Worm (Caenorhabditis elegans) whole organism, L4 larva: ENCODE results near the gene C46A5.4.

Source experiments
- F37D6.2 ChIP-seq: sonication (generic microtip); optimal IDR thresholded peaks from 2 replicates; lab custom pipeline; 2016; ENCODE audit warnings: mild to moderate bottlenecking, missing genetic modification characterization, missing compliant biosample characterization
- F44E2.7 ChIP-seq: fragments of 200-800 bp; sonication (Bioruptor generic); IDR thresholded peaks from 2 replicates; pipeline ENCODE4 v2.1.2; 2022; ENCODE audit warnings: missing genetic modification characterization, missing compliant biosample characterization
- F49E8.2 ChIP-seq: sonication (generic microtip); optimal IDR thresholded peaks from 2 replicates; lab custom pipeline; 2016; ENCODE audit warnings: missing compliant biosample characterization, mild to moderate bottlenecking, missing genetic modification characterization, borderline replicate concordance
- Y48G9A.11 ChIP-seq: fragments of 200-800 bp; sonication (Bioruptor generic); IDR thresholded peaks from 2 replicates; pipeline ENCODE4 v1.3.6; 2022; ENCODE audit warnings: missing genetic modification reagents, missing genetic modification characterization, missing compliant biosample characterization
- Y5F2A.4 ChIP-seq: fragments of 200-800 bp; sonication (Bioruptor generic); optimal IDR thresholded peaks from 2 replicates; lab custom pipeline; 2018; ENCODE audit warnings: mild to moderate bottlenecking, missing genetic modification characterization, missing compliant biosample characterization
- aha-1 ChIP-seq: fragments of 150-350 bp; peaks from one replicate; lab custom pipeline; 2014; ENCODE audit warnings: missing biosample characterization, missing genetic modification characterization
- aly-2 ChIP-seq: sonication (generic microtip); optimal IDR thresholded peaks from 2 replicates; lab custom pipeline; 2018; ENCODE audit warnings: missing biosample characterization, missing genetic modification characterization
- ama-1 ChIP-seq: fragments of 150-350 bp; optimal IDR thresholded peaks from 2 replicates; lab custom pipeline; 2014; ENCODE audit warnings: inconsistent platforms, mixed read lengths
- attf-4 ChIP-seq: sonication (generic microtip); optimal IDR thresholded peaks from 3 replicates; lab custom pipeline; 2017; ENCODE audit warnings: missing biosample characterization, missing genetic modification characterization
- ceh-28 ChIP-seq: fragments of 150-350 bp; optimal IDR thresholded peaks from 2 replicates; lab custom pipeline; 2014; ENCODE audit warnings: missing biosample characterization, missing genetic modification reagents, missing genetic modification characterization
- cey-2 ChIP-seq: sonication (generic microtip); optimal IDR thresholded peaks from 3 replicates; lab custom pipeline; 2017; ENCODE audit warnings: missing genetic modification characterization, mild to moderate bottlenecking, missing compliant biosample characterization, antibody characterized with exemption, borderline replicate concordance; ENCODE audit not compliant: insufficient read depth
- ctbp-1 ChIP-seq: fragments of 200-800 bp; sonication (Bioruptor generic); IDR thresholded peaks from 2 replicates; pipeline ENCODE4 v1.3.6; 2022; ENCODE audit warnings: missing genetic modification reagents, missing genetic modification characterization, missing compliant biosample characterization
- daf-16 ChIP-seq, 3 experiments: sonication (generic microtip); optimal IDR thresholded peaks; 2 replicates each; lab custom pipeline; 2016 to 2017; ENCODE audit warnings: missing genetic modification characterization in 3 of 3, missing genetic modification reagents in 3 of 3, mild to moderate bottlenecking in 2 of 3, missing compliant biosample characterization in 2 of 3, missing biosample characterization in 1 of 3, moderate library complexity in 1 of 3
- daf-8 ChIP-seq: fragments of 200-800 bp; sonication (Bioruptor generic); IDR thresholded peaks from 2 replicates; pipeline ENCODE4 v1.3.6; 2022; ENCODE audit warnings: missing genetic modification characterization, missing compliant biosample characterization
- dmd-6 ChIP-seq: fragments of 200-800 bp; sonication (Bioruptor generic); IDR thresholded peaks from 2 replicates; pipeline ENCODE4 v1.3.6; 2022; ENCODE audit warnings: missing genetic modification reagents, missing genetic modification characterization, missing compliant biosample characterization
- dpl-1 ChIP-seq: fragments of 150-350 bp; optimal IDR thresholded peaks from 2 replicates; lab custom pipeline; 2014; ENCODE audit warnings: missing biosample characterization, missing genetic modification reagents, missing genetic modification characterization
- duxl-1 ChIP-seq: sonication (generic microtip); optimal IDR thresholded peaks from 2 replicates; lab custom pipeline; 2016; ENCODE audit warnings: mild to moderate bottlenecking, missing genetic modification characterization, moderate library complexity, missing compliant biosample characterization; ENCODE audit not compliant: poor library complexity
- egl-43 ChIP-seq: fragments of 200-800 bp; sonication (Bioruptor generic); IDR thresholded peaks from 2 replicates; pipeline ENCODE4 v1.3.6; 2022; ENCODE audit warnings: missing genetic modification reagents, missing genetic modification characterization, missing compliant biosample characterization
- fkh-10 ChIP-seq: fragments of 150-350 bp; optimal IDR thresholded peaks from 2 replicates; lab custom pipeline; 2014; ENCODE audit warnings: missing biosample characterization, missing genetic modification reagents, missing genetic modification characterization
- gei-8 ChIP-seq: fragments of 200-800 bp; sonication (Bioruptor generic); optimal IDR thresholded peaks from 2 replicates; lab custom pipeline; 2018; ENCODE audit warnings: mild to moderate bottlenecking, missing genetic modification characterization, missing compliant biosample characterization
- hif-1 ChIP-seq, 2 experiments: sonication (generic microtip); optimal IDR thresholded peaks; 2 replicates each; lab custom pipeline; 2016 to 2017; ENCODE audit warnings: missing compliant biosample characterization in 2 of 2, missing genetic modification characterization in 2 of 2, missing genetic modification reagents in 2 of 2, missing genotype in 2 of 2, mild to moderate bottlenecking in 1 of 2
- hlh-11 ChIP-seq: fragments of 200-800 bp; sonication (Bioruptor generic); optimal IDR thresholded peaks from 2 replicates; lab custom pipeline; 2018; ENCODE audit warnings: mild to moderate bottlenecking, missing genetic modification characterization, missing compliant biosample characterization
- jun-1 ChIP-seq: fragments of 150-350 bp; optimal IDR thresholded peaks from 2 replicates; lab custom pipeline; 2014; ENCODE audit warnings: missing biosample characterization, missing genetic modification reagents, missing genetic modification characterization
- lim-7 ChIP-seq: fragments of 200-800 bp; sonication (Bioruptor generic); IDR thresholded peaks from 2 replicates; pipeline ENCODE4 v1.3.6; 2022; ENCODE audit warnings: missing genetic modification characterization, missing compliant biosample characterization
- madf-5 ChIP-seq, 2 experiments: fragments of 200-800 bp; sonication (Bioruptor generic); IDR thresholded peaks; 2 replicates each; pipeline ENCODE4 v1.3.6; 2022; ENCODE audit warnings: missing compliant biosample characterization in 2 of 2, missing genetic modification characterization in 2 of 2
- mdl-1 ChIP-seq, 2 experiments: fragments of 150-350 bp in 1 of 2; sonication (generic microtip) in 1 of 2; optimal IDR thresholded peaks; 2 replicates each; lab custom pipeline; 2014 to 2017; ENCODE audit warnings: missing biosample characterization in 2 of 2, missing genetic modification characterization in 2 of 2
- mdt-29 ChIP-seq: fragments of 200-800 bp; sonication (Bioruptor generic); IDR thresholded peaks from 2 replicates; pipeline ENCODE4 v1.3.6; 2022; ENCODE audit warnings: missing genetic modification reagents, missing genetic modification characterization, missing compliant biosample characterization
- mxl-3 ChIP-seq: fragments of 200-800 bp; sonication (Bioruptor generic); optimal IDR thresholded peaks from 2 replicates; lab custom pipeline; 2018; ENCODE audit warnings: mild to moderate bottlenecking, missing genetic modification characterization, missing compliant biosample characterization
- nhr-111 ChIP-seq: fragments of 200-800 bp; sonication (Bioruptor generic); optimal IDR thresholded peaks from 2 replicates; lab custom pipeline; 2018; ENCODE audit warnings: mild to moderate bottlenecking, missing genetic modification characterization, missing compliant biosample characterization
- nhr-28 ChIP-seq: fragments of 150-350 bp; optimal IDR thresholded peaks from 2 replicates; lab custom pipeline; 2014; ENCODE audit warnings: missing biosample characterization, missing genetic modification characterization
- nhr-42 ChIP-seq: fragments of 200-800 bp; sonication (Bioruptor generic); IDR thresholded peaks from 2 replicates; pipeline ENCODE4 v1.3.6; 2022; ENCODE audit warnings: missing genetic modification characterization, missing compliant biosample characterization
- nhr-48 ChIP-seq: sonication (generic microtip); optimal IDR thresholded peaks from 2 replicates; lab custom pipeline; 2016; ENCODE audit warnings: mild to moderate bottlenecking, missing genetic modification characterization, missing compliant biosample characterization
- nhr-6 ChIP-seq: fragments of 150-350 bp; optimal IDR thresholded peaks from 2 replicates; lab custom pipeline; 2014; ENCODE audit warnings: missing biosample characterization, missing genetic modification characterization
- pqm-1 ChIP-seq: sonication (generic microtip); optimal IDR thresholded peaks from 2 replicates; lab custom pipeline; 2017; ENCODE audit warnings: missing biosample characterization, missing genetic modification characterization
- saeg-2 ChIP-seq: fragments of 200-800 bp; sonication (Bioruptor generic); IDR thresholded peaks from 2 replicates; pipeline ENCODE4 v1.3.6; 2022; ENCODE audit warnings: missing genetic modification reagents, missing genetic modification characterization, missing compliant biosample characterization
- set-16 ChIP-seq: fragments of 200-800 bp; sonication (Bioruptor generic); IDR thresholded peaks from 2 replicates; pipeline ENCODE4 v1.3.6; 2022; ENCODE audit warnings: missing genetic modification reagents, missing genetic modification characterization, missing compliant biosample characterization
- skn-1 ChIP-seq: fragments of 150-350 bp; optimal IDR thresholded peaks from 2 replicates; lab custom pipeline; 2014; ENCODE audit warnings: missing biosample characterization, missing genetic modification characterization
- unc-130 ChIP-seq: sonication (generic microtip); optimal IDR thresholded peaks from 2 replicates; lab custom pipeline; 2016; ENCODE audit warnings: missing genetic modification reagents, missing genetic modification characterization, missing compliant biosample characterization
- zag-1 ChIP-seq: fragments of 150-350 bp; optimal IDR thresholded peaks from 2 replicates; lab custom pipeline; 2014; ENCODE audit warnings: missing biosample characterization, missing genetic modification characterization
- ztf-7 ChIP-seq: fragments of 150-350 bp; optimal IDR thresholded peaks from 2 replicates; lab custom pipeline; 2014; ENCODE audit warnings: missing biosample characterization, missing genetic modification characterization

Gene C46A5.4

ce11 chrIV:7790801-7791588 lies 33.9 kb upstream of the C46A5.4 start, which contains the start of gene rsp-6 (continued):
- TF ChIP-seq nhr-48: peak; percentile 16
- TF ChIP-seq ama-1 (lab: Kevin White, UChicago): peak; percentile 73
- TF ChIP-seq Y48G9A.11 (GFP tag; lab: Robert Waterston, UW): peak; percentile 18; the same call in 1 of the 2 replicates
- no peak for TF ChIP-seq mdt-29 (GFP tag; lab: Robert Waterston, UW)
- TF ChIP-seq nhr-111 (GFP tag; lab: Kevin White, UChicago): no peak
- no peak for TF ChIP-seq skn-1 (tag; lab: Kevin White, UChicago)
- peak; percentile 12 for TF ChIP-seq pqm-1 (tag; lab: Kevin White, UChicago)
- no peak for TF ChIP-seq madf-5 (GFP tag; IDR thresholded peaks at IDR 0.05; lab: Robert Waterston, UW)
- TF ChIP-seq jun-1: peak; percentile 15
- TF ChIP-seq saeg-2 (GFP tag; lab: Robert Waterston, UW): no peak
- TF ChIP-seq ztf-7: no peak
- peak in 1 of 2 experiments; percentile 59 for TF ChIP-seq mdl-1 (tag; optimal IDR thresholded peaks at IDR 0.05; lab: Kevin White, UChicago)
- TF ChIP-seq gei-8: no peak
- TF ChIP-seq unc-130 (GFP tag; lab: Kevin White, UChicago): peak; percentile 74
- no peak for TF ChIP-seq nhr-42 (GFP tag; lab: Robert Waterston, UW)
- TF ChIP-seq duxl-1 (tag; lab: Kevin White, UChicago): peak; percentile 44
- TF ChIP-seq F37D6.2: peak; percentile 33
- peak; percentile 41; the same call in 1 of the 2 replicates for TF ChIP-seq ctbp-1 (GFP tag; lab: Robert Waterston, UW)
- TF ChIP-seq attf-4: no peak
- TF ChIP-seq cey-2 (tag; lab: Kevin White, UChicago): no peak
- TF ChIP-seq daf-8 (GFP tag; lab: Robert Waterston, UW): no peak
- TF ChIP-seq mxl-3 (GFP tag; lab: Kevin White, UChicago): peak; percentile 62
- peak; percentile 90 for TF ChIP-seq hlh-11
- TF ChIP-seq dmd-6 (GFP tag; lab: Robert Waterston, UW): peak; percentile 26; the same call in 1 of the 2 replicates
- TF ChIP-seq dpl-1 (GFP tag; lab: Kevin White, UChicago): peak; percentile 92
- TF ChIP-seq daf-16 (GFP tag; optimal IDR thresholded peaks at IDR 0.05; lab: Kevin White, UChicago): peak in 1 of 2 experiments; percentile 1
- TF ChIP-seq daf-16 (tag; optimal IDR thresholded peaks at IDR 0.05; lab: Kevin White, UChicago): peak; percentile 77
- no peak for TF ChIP-seq ceh-28 (tag; lab: Kevin White, UChicago)
- TF ChIP-seq Y5F2A.4 (GFP tag; lab: Kevin White, UChicago): no peak
- TF ChIP-seq lim-7 (GFP tag; lab: Robert Waterston, UW): no peak
- TF ChIP-seq nhr-6 (tag; lab: Kevin White, UChicago): peak; percentile 81
- TF ChIP-seq, all 104 proteins: peak for 48

ce11 chrIV:7790151-7790691 lies 33.1 kb upstream of the C46A5.4 start:
- TF ChIP-seq zag-1 (tag; lab: Kevin White, UChicago) (no peak), F49E8.2 (no peak), Y48G9A.11 (GFP tag; lab: Robert Waterston, UW) (no peak), fkh-10 (no peak), nhr-42 (GFP tag; lab: Robert Waterston, UW) (no peak), gei-8 (no peak), F44E2.7 (no peak), aha-1 (tag; lab: Kevin White, UChicago) (peak; percentile 59), nhr-28 (tag; lab: Kevin White, UChicago) (no peak), set-16 (GFP tag; lab: Robert Waterston, UW) (0 out of 2 replicates have a peak, but pooled peaks have one; percentile 12), ama-1 (lab: Kevin White, UChicago) (no peak), egl-43 (GFP tag; lab: Robert Waterston, UW) (peak; percentile 3; the same call in 1 of the 2 replicates), dmd-6 (GFP tag; lab: Robert Waterston, UW) (no peak), hif-1 (tag; optimal IDR thresholded peaks at IDR 0.05; lab: Kevin White, UChicago) (no peak), aly-2 (tag; lab: Kevin White, UChicago) (no peak)
